Worm (Caenorhabditis elegans) whole organism, young adult: ENCODE results near the gene sec-20.
A peak's percentile ranks its signal among the peaks of the same experiment; 100 is the strongest.
"Not testable (repeated sequence)": the region's sequence is repeated elsewhere in the genome, so short reads cannot be mapped to it uniquely, and the experiment has no call there.

Experiments used
- F49E8.2 ChIP-seq: sonication (generic microtip); optimal IDR thresholded peaks from 3 replicates; lab custom pipeline; 2017; ENCODE audit warnings: missing genetic modification characterization, mild to moderate bottlenecking, missing compliant biosample characterization, antibody characterized with exemption, moderate library complexity; ENCODE audit not compliant: insufficient read depth
- F52B5.7 ChIP-seq: sonication (generic microtip); optimal IDR thresholded peaks from 2 replicates; lab custom pipeline; 2016; ENCODE audit warnings: mild to moderate bottlenecking, missing genetic modification characterization, missing compliant biosample characterization
- ZK185.1 ChIP-seq: sonication (generic microtip); optimal IDR thresholded peaks from 2 replicates; lab custom pipeline; 2016; ENCODE audit warnings: mild to moderate bottlenecking, missing genetic modification characterization, missing compliant biosample characterization; ENCODE audit not compliant: poor library complexity, severe bottlenecking
- ama-1 ChIP-seq, 3 experiments: fragments of 150-350 bp in 1 of 3; sonication (generic microtip) in 2 of 3; optimal IDR thresholded peaks; 2 replicates each; lab custom pipeline; 2014 to 2018; ENCODE audit warnings: missing biosample characterization in 2 of 3, missing genetic modification characterization in 2 of 3, missing genetic modification reagents in 2 of 3
- ceh-79 ChIP-seq: sonication (generic microtip); optimal IDR thresholded peaks from 2 replicates; lab custom pipeline; 2017; ENCODE audit warnings: mild to moderate bottlenecking, missing genetic modification characterization, missing compliant biosample characterization
- dpl-1 ChIP-seq: fragments of 150-350 bp; optimal IDR thresholded peaks from 2 replicates; lab custom pipeline; 2014; ENCODE audit warnings: missing biosample characterization, missing genetic modification reagents, missing genetic modification characterization
- egl-18 ChIP-seq: fragments of 200-800 bp; sonication (Bioruptor generic); IDR thresholded peaks from 2 replicates; pipeline ENCODE4 v1.3.6; 2022; ENCODE audit warnings: missing genetic modification reagents, missing genetic modification characterization, missing compliant biosample characterization
- ets-4 ChIP-seq: fragments of 200-800 bp; sonication (Bioruptor generic); optimal IDR thresholded peaks from 2 replicates; lab custom pipeline; 2018; ENCODE audit warnings: mild to moderate bottlenecking, missing genetic modification characterization, missing compliant biosample characterization
- hmg-1.2 ChIP-seq: fragments of 200-800 bp; sonication (Bioruptor generic); IDR thresholded peaks from 2 replicates; pipeline ENCODE4 v1.3.6; 2022; ENCODE audit warnings: missing genetic modification reagents, missing genetic modification characterization, missing compliant biosample characterization
- hsf-1 ChIP-seq: fragments of 200-800 bp; sonication (Bioruptor generic); IDR thresholded peaks from 2 replicates; pipeline ENCODE4 v1.3.6; 2022; ENCODE audit warnings: missing genetic modification reagents, missing genetic modification characterization, missing compliant biosample characterization
- nfya-1 ChIP-seq: sonication (generic microtip); optimal IDR thresholded peaks from 2 replicates; lab custom pipeline; 2017; ENCODE audit warnings: antibody characterized with exemption, missing compliant biosample characterization, missing genetic modification characterization, borderline replicate concordance; ENCODE audit not compliant: insufficient read depth
- nhr-27 ChIP-seq: fragments of 200-800 bp; sonication (Bioruptor generic); optimal IDR thresholded peaks from 2 replicates; lab custom pipeline; 2018; ENCODE audit warnings: mild to moderate bottlenecking, missing genetic modification characterization, moderate library complexity, missing compliant biosample characterization
- rec-8 ChIP-seq, 2 experiments: sonication (generic microtip); optimal IDR thresholded peaks; 2 replicates each; lab custom pipeline; 2016; ENCODE audit warnings: mild to moderate bottlenecking in 2 of 2, missing genetic modification characterization in 2 of 2, missing genetic modification reagents in 2 of 2, missing genotype in 2 of 2, missing biosample characterization in 1 of 2, missing compliant biosample characterization in 1 of 2, moderate library complexity in 1 of 2
- snpc-1.3 ChIP-seq: sonication (generic microtip); optimal IDR thresholded peaks from 2 replicates; lab custom pipeline; 2017; ENCODE audit warnings: missing genetic modification characterization, mild to moderate bottlenecking, missing compliant biosample characterization, antibody characterized with exemption, moderate library complexity, missing genotype, missing genetic modification reagents; ENCODE audit not compliant: insufficient read depth

DNA sequence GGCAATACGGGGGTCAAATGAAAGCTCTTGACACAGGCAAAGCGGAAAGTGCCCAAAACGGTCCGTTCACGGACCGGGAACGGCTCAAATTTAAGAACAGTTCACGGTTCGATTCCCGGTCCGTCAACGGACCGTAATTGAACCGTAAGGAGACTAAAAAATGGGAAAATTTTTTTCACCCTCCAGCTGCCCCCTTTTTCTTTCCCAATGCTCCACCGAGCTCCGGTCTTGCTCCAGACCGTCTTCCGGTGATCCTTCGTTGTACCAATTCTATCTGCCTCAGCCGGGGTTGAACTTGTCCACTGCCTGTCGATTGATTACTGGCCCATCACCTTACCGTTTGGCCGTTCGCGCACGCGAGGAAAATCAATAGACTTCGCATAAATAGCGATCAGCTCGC is 41.0 kb downstream of the sec-20 start:
- TF ChIP-seq nfya-1 (tag; lab: Kevin White, UChicago); rec-8 (tag; optimal IDR thresholded peaks at IDR 0.05; lab: Kevin White, UChicago); egl-18 (GFP tag; lab: Robert Waterston, UW); dpl-1 (GFP tag; lab: Kevin White, UChicago); F49E8.2; nhr-27; ceh-79 (tag; lab: Kevin White, UChicago); F52B5.7 (tag; lab: Kevin White, UChicago); ets-4 (GFP tag; lab: Kevin White, UChicago); ama-1 (optimal IDR thresholded peaks at IDR 0.05; lab: Kevin White, UChicago); ama-1 (GFP tag; optimal IDR thresholded peaks at IDR 0.05; lab: Kevin White, UChicago); snpc-1.3 (tag; lab: Kevin White, UChicago); ZK185.1 (tag; lab: Kevin White, UChicago): not testable (repeated sequence)
- TF ChIP-seq hmg-1.2: peak; percentile 38; the same call in 1 of the 2 replicates
- peak; percentile 47; the same call in 1 of the 2 replicates for TF ChIP-seq hsf-1 (GFP tag; lab: Robert Waterston, UW)
